Fruit fly (Drosophila melanogaster) whole organism, pupa: ENCODE measurements around the gene fkh.

Experiments
- CG14655 ChIP-seq: fragments of 200-800 bp; sonication (Bioruptor generic); optimal IDR thresholded peaks from 3 replicates; lab custom pipeline; 2017; ENCODE audit warnings: mild to moderate bottlenecking, missing biosample characterization, missing genetic modification reagents, missing genetic modification characterization
- CG15710 ChIP-seq: fragments of 200-800 bp; sonication (Bioruptor generic); optimal IDR thresholded peaks from 2 replicates; lab custom pipeline; 2018; ENCODE audit warnings: missing biosample characterization, mild to moderate bottlenecking, missing genetic modification characterization, moderate library complexity
- CG17806 ChIP-seq: fragments of 200-800 bp; sonication (Bioruptor generic); optimal IDR thresholded peaks from 2 replicates; lab custom pipeline; 2018; ENCODE audit warnings: missing biosample characterization, mild to moderate bottlenecking, missing genetic modification characterization, moderate library complexity
- CG32121 ChIP-seq: fragments of 200-800 bp; sonication (Bioruptor generic); IDR thresholded peaks from 2 replicates; pipeline ENCODE4 v1.3.6; 2022; ENCODE audit warnings: missing biosample characterization, missing genetic modification characterization
- CG4496 ChIP-seq: fragments of 200-800 bp; sonication (Bioruptor generic); IDR thresholded peaks from 3 replicates; pipeline ENCODE4 v1.3.6; 2022; ENCODE audit warnings: missing biosample characterization, missing genetic modification characterization
- CG9948 ChIP-seq: fragments of 200-800 bp; sonication (Bioruptor generic); optimal IDR thresholded peaks from 2 replicates; lab custom pipeline; 2018; ENCODE audit warnings: missing biosample characterization, mild to moderate bottlenecking, missing genetic modification characterization, moderate library complexity
- D1 ChIP-seq: fragments of 200-800 bp; sonication (Bioruptor generic); optimal IDR thresholded peaks from 2 replicates; lab custom pipeline; 2018; ENCODE audit warnings: missing biosample characterization, mild to moderate bottlenecking, missing genetic modification characterization, moderate library complexity
- EcR ChIP-seq: fragments of 200-800 bp; sonication (Bioruptor generic); optimal IDR thresholded peaks from 3 replicates; lab custom pipeline; 2019; ENCODE audit warnings: missing biosample characterization, missing genetic modification characterization, mild to moderate bottlenecking, moderate library complexity, missing genetic modification reagents
- Ets98B ChIP-seq: fragments of 200-800 bp; sonication (Bioruptor generic); IDR thresholded peaks from 2 replicates; pipeline ENCODE4 v1.3.6; 2022; ENCODE audit warnings: missing biosample characterization, missing genetic modification characterization
- Pif1A ChIP-seq: fragments of 200-800 bp; sonication (Bioruptor generic); optimal IDR thresholded peaks from 3 replicates; lab custom pipeline; 2016; ENCODE audit warnings: missing biosample characterization, missing genetic modification characterization
- Pif1B ChIP-seq: fragments of 200-800 bp; sonication (Bioruptor generic); optimal IDR thresholded peaks from 3 replicates; lab custom pipeline; 2016; ENCODE audit warnings: missing biosample characterization, missing genetic modification characterization
- Snoo ChIP-seq: fragments of 200-800 bp; sonication (Bioruptor generic); optimal IDR thresholded peaks from 3 replicates; lab custom pipeline; 2017; ENCODE audit warnings: missing biosample characterization, mild to moderate bottlenecking, missing genetic modification characterization, inconsistent platforms
- gl ChIP-seq: fragments of 200-800 bp; sonication (Bioruptor generic); optimal IDR thresholded peaks from 2 replicates; lab custom pipeline; 2018; ENCODE audit warnings: missing biosample characterization, mild to moderate bottlenecking, missing genetic modification characterization
- rn ChIP-seq: fragments of 200-800 bp; sonication (Bioruptor generic); IDR thresholded peaks from 2 replicates; pipeline ENCODE4 v1.3.6; 2022; ENCODE audit warnings: missing biosample characterization, missing genetic modification characterization

DNA sequence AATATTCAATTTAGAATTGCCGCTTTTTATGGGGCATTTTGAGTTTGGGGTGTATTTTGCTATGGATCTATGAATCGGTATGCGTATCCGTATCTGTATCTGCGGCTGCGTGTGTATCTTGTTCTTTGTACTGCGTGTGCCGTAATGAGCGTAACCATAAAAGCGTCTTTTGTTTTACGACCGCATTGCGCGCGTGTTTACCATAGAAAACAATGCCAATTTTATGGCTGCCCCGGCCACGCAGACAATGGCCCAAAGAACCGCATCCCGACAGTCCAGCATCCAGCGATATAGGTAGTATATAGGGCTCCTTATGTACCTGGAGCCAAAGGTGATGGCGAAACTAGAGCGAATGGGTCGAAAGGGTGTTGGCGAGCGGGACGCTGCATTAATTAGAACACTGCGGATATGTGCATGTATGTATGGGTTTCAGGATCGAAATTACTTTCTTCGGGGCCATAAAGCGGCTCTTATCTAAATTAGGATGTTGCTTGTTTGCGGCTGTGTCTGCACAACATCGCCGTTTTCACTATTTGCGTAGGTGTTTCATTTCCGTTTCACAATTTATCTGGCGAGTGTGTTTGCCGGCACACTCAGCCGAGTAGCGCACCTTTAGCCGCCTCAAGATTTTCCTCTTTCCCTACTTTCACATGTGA lies 3.5 kb upstream of the fkh start:
- no peak for TF ChIP-seq CG14655 (GFP tag; lab: Kevin White, UChicago)
- no peak for TF ChIP-seq CG32121 (GFP tag; lab: Robert Waterston, UW)
- TF ChIP-seq rn (GFP tag; lab: Robert Waterston, UW) = no peak
- no peak for TF ChIP-seq Snoo
- no peak for TF ChIP-seq CG4496 (GFP tag; lab: Robert Waterston, UW)
- no peak for TF ChIP-seq CG15710 (tag; lab: Kevin White, UChicago)
- no peak for TF ChIP-seq CG17806
- no peak for TF ChIP-seq EcR (GFP tag; lab: Kevin White, UChicago)
- no peak for TF ChIP-seq CG9948
- TF ChIP-seq D1 (tag; lab: Kevin White, UChicago) = no peak
- TF ChIP-seq Pif1B (GFP tag; lab: Kevin White, UChicago) = no peak
- no peak for TF ChIP-seq Pif1A (GFP tag; lab: Kevin White, UChicago)
- no peak for TF ChIP-seq gl (tag; lab: Kevin White, UChicago)
- TF ChIP-seq Ets98B (GFP tag; lab: Robert Waterston, UW) = no peak
